Worm (Caenorhabditis elegans) whole organism, L4 larva: Measurements from ENCODE around the gene nlp-26.
A peak's percentile ranks its signal among the peaks of the same experiment; 100 is the strongest.

Experiments used
- D1046.2 ChIP-seq: fragments of 200-800 bp; sonication (Bioruptor generic); IDR thresholded peaks from 2 replicates; pipeline ENCODE4 v1.3.6; 2022; ENCODE audit warnings: missing genetic modification characterization, missing compliant biosample characterization
- F10B5.3 ChIP-seq: sonication (generic microtip); optimal IDR thresholded peaks from 2 replicates; lab custom pipeline; 2016; ENCODE audit warnings: mild to moderate bottlenecking, missing genetic modification characterization, missing compliant biosample characterization
- T26A8.4 ChIP-seq: fragments of 200-800 bp; sonication (Bioruptor generic); IDR thresholded peaks from 2 replicates; pipeline ENCODE4 v1.3.6; 2022; ENCODE audit warnings: missing genetic modification characterization, missing compliant biosample characterization
- Y105C5A.15 ChIP-seq: fragments of 200-800 bp; sonication (Bioruptor generic); IDR thresholded peaks from 2 replicates; pipeline ENCODE4 v1.3.6; 2022; ENCODE audit warnings: missing genetic modification characterization, missing compliant biosample characterization
- Y75B8A.6 ChIP-seq: fragments of 200-800 bp; sonication (Bioruptor generic); IDR thresholded peaks from 2 replicates; pipeline ENCODE4 v1.3.6; 2022; ENCODE audit warnings: missing genetic modification reagents, missing genetic modification characterization, missing compliant biosample characterization
- aha-1 ChIP-seq: fragments of 150-350 bp; peaks from one replicate; lab custom pipeline; 2014; ENCODE audit warnings: missing biosample characterization, missing genetic modification characterization
- arid-1 ChIP-seq: fragments of 200-800 bp; sonication (Bioruptor generic); conservative IDR thresholded peaks from 2 replicates; pipeline ENCODE4 v1.3.6; 2022; ENCODE audit warnings: missing genetic modification reagents, missing genetic modification characterization, missing compliant biosample characterization
- ceh-32 ChIP-seq: sonication (generic microtip); optimal IDR thresholded peaks from 2 replicates; lab custom pipeline; 2016; ENCODE audit warnings: mild to moderate bottlenecking, missing genetic modification characterization, missing compliant biosample characterization; ENCODE audit not compliant: poor library complexity
- ceh-62 ChIP-seq: sonication (generic microtip); optimal IDR thresholded peaks from 2 replicates; lab custom pipeline; 2017; ENCODE audit warnings: missing biosample characterization, missing genetic modification characterization
- ces-1 ChIP-seq: fragments of 150-350 bp; sonication (generic microtip); optimal IDR thresholded peaks from 4 replicates; lab custom pipeline; 2014; ENCODE audit warnings: missing biosample characterization, missing genetic modification reagents, missing genetic modification characterization
- cey-2 ChIP-seq: sonication (generic microtip); optimal IDR thresholded peaks from 3 replicates; lab custom pipeline; 2017; ENCODE audit warnings: missing genetic modification characterization, mild to moderate bottlenecking, missing compliant biosample characterization, antibody characterized with exemption, borderline replicate concordance; ENCODE audit not compliant: insufficient read depth
- ctbp-1 ChIP-seq: fragments of 200-800 bp; sonication (Bioruptor generic); IDR thresholded peaks from 2 replicates; pipeline ENCODE4 v1.3.6; 2022; ENCODE audit warnings: missing genetic modification reagents, missing genetic modification characterization, missing compliant biosample characterization
- daf-8 ChIP-seq: fragments of 200-800 bp; sonication (Bioruptor generic); IDR thresholded peaks from 2 replicates; pipeline ENCODE4 v1.3.6; 2022; ENCODE audit warnings: missing genetic modification characterization, missing compliant biosample characterization
- dmd-8 ChIP-seq: fragments of 200-800 bp; sonication (Bioruptor generic); IDR thresholded peaks from 2 replicates; pipeline ENCODE4 v1.3.6; 2022; ENCODE audit warnings: missing genetic modification characterization, missing compliant biosample characterization
- duxl-1 ChIP-seq: sonication (generic microtip); optimal IDR thresholded peaks from 2 replicates; lab custom pipeline; 2016; ENCODE audit warnings: mild to moderate bottlenecking, missing genetic modification characterization, moderate library complexity, missing compliant biosample characterization; ENCODE audit not compliant: poor library complexity
- egl-27 ChIP-seq: sonication (generic microtip); optimal IDR thresholded peaks from 3 replicates; lab custom pipeline; 2017; ENCODE audit warnings: missing biosample characterization, missing genetic modification reagents, missing genetic modification characterization
- egl-43 ChIP-seq: fragments of 200-800 bp; sonication (Bioruptor generic); IDR thresholded peaks from 2 replicates; pipeline ENCODE4 v1.3.6; 2022; ENCODE audit warnings: missing genetic modification reagents, missing genetic modification characterization, missing compliant biosample characterization
- hif-1 ChIP-seq, 2 experiments: sonication (generic microtip); optimal IDR thresholded peaks; 2 replicates each; lab custom pipeline; 2016 to 2017; ENCODE audit warnings: missing compliant biosample characterization in 2 of 2, missing genetic modification characterization in 2 of 2, missing genetic modification reagents in 2 of 2, missing genotype in 2 of 2, mild to moderate bottlenecking in 1 of 2
- hlh-11 ChIP-seq: fragments of 200-800 bp; sonication (Bioruptor generic); optimal IDR thresholded peaks from 2 replicates; lab custom pipeline; 2018; ENCODE audit warnings: mild to moderate bottlenecking, missing genetic modification characterization, missing compliant biosample characterization
- jun-1 ChIP-seq: fragments of 150-350 bp; optimal IDR thresholded peaks from 2 replicates; lab custom pipeline; 2014; ENCODE audit warnings: missing biosample characterization, missing genetic modification reagents, missing genetic modification characterization
- lim-7 ChIP-seq: fragments of 200-800 bp; sonication (Bioruptor generic); IDR thresholded peaks from 2 replicates; pipeline ENCODE4 v1.3.6; 2022; ENCODE audit warnings: missing genetic modification characterization, missing compliant biosample characterization
- lin-1 ChIP-seq: fragments of 200-800 bp; sonication (Bioruptor generic); IDR thresholded peaks from 2 replicates; pipeline ENCODE4 v1.3.6; 2022; ENCODE audit warnings: missing genetic modification reagents, missing genetic modification characterization, missing compliant biosample characterization
- lin-13 ChIP-seq: fragments of 150-350 bp; optimal IDR thresholded peaks from 2 replicates; lab custom pipeline; 2014; ENCODE audit warnings: missing biosample characterization, missing genetic modification reagents, missing genetic modification characterization
- lin-29 ChIP-seq: fragments of 200-800 bp; sonication (Bioruptor generic); IDR thresholded peaks from 2 replicates; pipeline ENCODE4 v1.3.6; 2022; ENCODE audit warnings: missing genetic modification reagents, missing genetic modification characterization, missing compliant biosample characterization
- madf-5 ChIP-seq, 2 experiments: fragments of 200-800 bp; sonication (Bioruptor generic); IDR thresholded peaks; 2 replicates each; pipeline ENCODE4 v1.3.6; 2022; ENCODE audit warnings: missing compliant biosample characterization in 2 of 2, missing genetic modification characterization in 2 of 2
- mdt-29 ChIP-seq: fragments of 200-800 bp; sonication (Bioruptor generic); IDR thresholded peaks from 2 replicates; pipeline ENCODE4 v1.3.6; 2022; ENCODE audit warnings: missing genetic modification reagents, missing genetic modification characterization, missing compliant biosample characterization
- mep-1 ChIP-seq: fragments of 150-350 bp; sonication (generic microtip); optimal IDR thresholded peaks from 3 replicates; lab custom pipeline; 2014; ENCODE audit warnings: missing biosample characterization, missing genetic modification characterization
- mes-2 ChIP-seq: sonication (generic microtip); optimal IDR thresholded peaks from 2 replicates; lab custom pipeline; 2016; ENCODE audit warnings: missing genotype, mild to moderate bottlenecking, missing genetic modification characterization, missing compliant biosample characterization; ENCODE audit not compliant: poor library complexity, severe bottlenecking
- nhr-28 ChIP-seq: fragments of 150-350 bp; optimal IDR thresholded peaks from 2 replicates; lab custom pipeline; 2014; ENCODE audit warnings: missing biosample characterization, missing genetic modification characterization
- nhr-41 ChIP-seq: fragments of 200-800 bp; sonication (Bioruptor generic); IDR thresholded peaks from 2 replicates; pipeline ENCODE4 v1.3.6; 2022; ENCODE audit warnings: missing genetic modification reagents, missing genetic modification characterization, missing compliant biosample characterization
- php-3 ChIP-seq: fragments of 200-800 bp; sonication (Bioruptor generic); IDR thresholded peaks from 2 replicates; pipeline ENCODE4 v1.3.6; 2022; ENCODE audit warnings: missing genetic modification reagents, missing genetic modification characterization, missing compliant biosample characterization
- pqm-1 ChIP-seq: sonication (generic microtip); optimal IDR thresholded peaks from 2 replicates; lab custom pipeline; 2017; ENCODE audit warnings: missing biosample characterization, missing genetic modification characterization
- set-16 ChIP-seq: fragments of 200-800 bp; sonication (Bioruptor generic); IDR thresholded peaks from 2 replicates; pipeline ENCODE4 v1.3.6; 2022; ENCODE audit warnings: missing genetic modification reagents, missing genetic modification characterization, missing compliant biosample characterization
- snpc-1.2 ChIP-seq: fragments of 200-800 bp; sonication (Bioruptor generic); IDR thresholded peaks from 2 replicates; pipeline ENCODE4 v1.3.6; 2022; ENCODE audit warnings: missing genetic modification reagents, missing genetic modification characterization, missing compliant biosample characterization
- spr-3 ChIP-seq: fragments of 200-800 bp; sonication (Bioruptor generic); optimal IDR thresholded peaks from 2 replicates; lab custom pipeline; 2018; ENCODE audit warnings: mild to moderate bottlenecking, missing genetic modification characterization, missing compliant biosample characterization
- tra-1 ChIP-seq: fragments of 200-800 bp; sonication (Bioruptor generic); IDR thresholded peaks from 2 replicates; pipeline ENCODE4 v1.3.6; 2022; ENCODE audit warnings: missing genetic modification reagents, missing genetic modification characterization, missing compliant biosample characterization
- unc-130 ChIP-seq: sonication (generic microtip); optimal IDR thresholded peaks from 2 replicates; lab custom pipeline; 2016; ENCODE audit warnings: missing genetic modification reagents, missing genetic modification characterization, missing compliant biosample characterization
- unc-62 ChIP-seq, 3 experiments: fragments of 150-350 bp in 1 of 3; sonication (generic microtip); optimal IDR thresholded peaks in 2 of 3; peaks in 1 of 3; 1 replicate in 1 of 3; 2 replicates in 2 of 3; lab custom pipeline; 2014 to 2017; ENCODE audit warnings: missing biosample characterization in 3 of 3, missing genetic modification characterization in 3 of 3, missing genetic modification reagents in 3 of 3, missing genotype in 1 of 3
- zip-2 ChIP-seq: fragments of 150-350 bp; optimal IDR thresholded peaks from 2 replicates; lab custom pipeline; 2014; ENCODE audit warnings: missing biosample characterization, missing genetic modification characterization
- ztf-11 ChIP-seq: fragments of 150-350 bp; optimal IDR thresholded peaks from 2 replicates; lab custom pipeline; 2014; ENCODE audit warnings: missing biosample characterization, missing genetic modification characterization
- ztf-7 ChIP-seq: fragments of 150-350 bp; optimal IDR thresholded peaks from 2 replicates; lab custom pipeline; 2014; ENCODE audit warnings: missing biosample characterization, missing genetic modification characterization

The nlp-26 gene

DNA sequence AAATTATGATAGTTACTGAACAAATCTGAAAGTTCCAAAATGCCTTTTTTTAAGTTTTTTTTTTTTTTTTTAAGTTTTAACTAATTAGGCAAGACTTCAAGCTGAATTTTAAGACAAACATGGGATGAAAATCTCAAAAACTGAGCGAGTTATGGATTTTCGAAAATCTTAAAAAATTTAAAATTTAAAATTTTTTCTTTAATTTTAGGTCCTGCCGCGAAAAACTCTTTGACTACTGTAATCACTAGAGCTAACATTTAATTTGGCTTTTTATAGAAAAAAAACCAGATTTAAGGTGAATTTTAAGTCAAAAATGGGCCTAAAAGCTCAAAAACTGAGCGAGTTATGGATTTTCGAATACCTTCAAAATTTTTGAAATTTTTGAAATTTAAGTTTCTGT is 4.1 kb upstream of the nlp-26 start, which contains the start of gene grsp-1:
Gene grsp-1, plus strand, starts transcription at position 301 of the 400 bp plus-strand sequence.
- TF ChIP-seq ceh-62 (tag; lab: Kevin White, UChicago) (no peak), unc-130 (GFP tag; lab: Kevin White, UChicago) (no peak)

DNA sequence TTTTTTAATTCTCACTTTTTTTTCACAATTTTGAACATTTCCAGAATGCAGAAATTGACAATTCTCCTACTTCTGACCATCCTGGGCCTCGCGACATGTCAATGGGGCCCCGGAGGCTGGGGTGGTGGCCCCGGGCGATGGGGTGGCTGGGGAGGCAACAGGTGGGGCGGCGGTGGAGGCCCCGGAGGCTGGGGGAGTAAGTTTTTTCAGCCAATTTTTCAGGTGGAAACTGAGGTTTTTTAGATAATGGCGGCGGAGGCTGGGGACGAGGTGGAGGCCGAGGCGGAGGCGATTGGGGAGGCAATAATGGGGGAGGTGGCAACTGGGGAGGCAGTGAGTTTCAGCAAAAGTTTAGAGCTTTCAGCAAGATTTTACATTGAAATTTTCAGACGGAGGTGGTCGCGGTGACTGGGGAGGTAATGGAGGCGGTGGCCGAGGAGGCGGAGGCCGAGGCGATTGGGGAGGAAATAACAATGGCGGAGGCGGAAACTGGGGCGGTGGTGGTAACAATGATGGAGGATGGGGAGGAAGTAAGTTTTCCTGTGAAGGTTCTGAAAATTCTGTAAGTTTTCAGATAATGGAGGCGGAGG is 3.0 kb upstream of the nlp-26 start:
- TF ChIP-seq nhr-41 (GFP tag; lab: Robert Waterston, UW) (no peak), aha-1 (tag; lab: Kevin White, UChicago) (peak; percentile 84), ctbp-1 (no peak), set-16 (peak; percentile 98), F10B5.3 (no peak), duxl-1 (no peak), mep-1 (tag; lab: Kevin White, UChicago) (no peak), T26A8.4 (GFP tag; lab: Robert Waterston, UW) (peak; percentile 55; the same call in 1 of the 2 replicates), ztf-11 (tag; lab: Kevin White, UChicago) (no peak), lin-1 (no peak), Y105C5A.15 (no peak), jun-1 (tag; lab: Kevin White, UChicago) (no peak), hlh-11 (tag; lab: Kevin White, UChicago) (peak; percentile 10), ztf-7 (tag; lab: Kevin White, UChicago) (no peak), hif-1 (tag; optimal IDR thresholded peaks at IDR 0.05; lab: Kevin White, UChicago) (peak in 1 of 2 experiments; percentile 15), dmd-8 (GFP tag; lab: Robert Waterston, UW) (0 out of 2 replicates have a peak, but pooled peaks have one; percentile 19), php-3 (GFP tag; lab: Robert Waterston, UW) (0 out of 2 replicates have a peak, but pooled peaks have one; percentile 6), daf-8 (no peak), ceh-32 (tag; lab: Kevin White, UChicago) (no peak), zip-2 (tag; lab: Kevin White, UChicago) (no peak)
- TF ChIP-seq, all 104 proteins: peak for 7

DNA sequence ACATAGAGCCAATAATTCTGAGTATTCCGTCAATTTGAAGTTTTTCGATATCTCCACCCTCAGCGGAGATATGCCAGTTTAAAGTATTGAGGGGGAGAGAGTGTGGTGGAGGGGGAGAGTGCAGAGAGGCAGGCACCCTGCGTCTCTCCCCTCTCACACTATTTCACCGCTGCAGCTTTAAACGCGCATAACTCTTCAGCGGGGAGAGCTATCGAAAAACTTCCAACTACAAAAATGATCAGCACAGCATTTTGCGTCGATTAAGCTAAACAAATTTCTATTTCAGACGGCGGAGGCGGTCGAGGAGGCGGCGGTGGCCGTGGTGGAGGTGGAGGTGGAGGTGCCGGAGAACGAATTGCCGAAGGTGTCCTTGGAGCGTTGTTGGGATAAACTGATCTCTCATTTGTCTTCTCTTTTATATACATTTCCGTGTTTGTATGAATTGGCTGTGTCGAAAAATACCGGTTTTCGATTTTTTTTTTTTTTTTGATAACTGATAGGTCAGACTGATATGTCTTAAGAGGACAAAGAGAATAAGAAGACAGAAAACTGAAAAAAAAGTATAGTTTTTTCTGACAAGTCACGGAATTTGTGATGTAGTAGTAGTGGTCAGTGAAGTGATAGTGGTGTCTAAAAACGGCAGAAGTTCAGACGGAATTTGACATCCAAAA is 1.5 kb upstream of the nlp-26 start:
- TF ChIP-seq Y75B8A.6 (GFP tag; lab: Robert Waterston, UW) = no peak
- TF ChIP-seq unc-62 (GFP tag; optimal IDR thresholded peaks at IDR 0.05 in 1 of 2; lab: Kevin White, UChicago) = peak in 1 of 2 experiments; percentile 66
- no peak for TF ChIP-seq unc-62 (tag; optimal IDR thresholded peaks at IDR 0.05; lab: Kevin White, UChicago)
- peak; percentile 32; the same call in 1 of the 2 replicates for TF ChIP-seq ctbp-1
- TF ChIP-seq lim-7 (GFP tag; lab: Robert Waterston, UW) = 0 out of 2 replicates have a peak, but pooled peaks have one; percentile 32
- TF ChIP-seq mes-2 (tag; lab: Kevin White, UChicago) = peak; percentile 25
- peak; percentile 86 for TF ChIP-seq aha-1 (tag; lab: Kevin White, UChicago)
- 0 out of 2 replicates have a peak, but pooled peaks have one; percentile 25 for TF ChIP-seq mdt-29 (GFP tag; lab: Robert Waterston, UW)
- 0 out of 4 replicates have a peak, but pooled peaks have one; percentile 11 to 31 for TF ChIP-seq madf-5 (GFP tag; IDR thresholded peaks at IDR 0.05; lab: Robert Waterston, UW)
- no peak for TF ChIP-seq spr-3 (GFP tag; lab: Kevin White, UChicago)
- TF ChIP-seq egl-43 = peak; percentile 66
- no peak for TF ChIP-seq ztf-11 (tag; lab: Kevin White, UChicago)
- TF ChIP-seq lin-29 (GFP tag; lab: Robert Waterston, UW) = 0 out of 2 replicates have a peak, but pooled peaks have one; percentile 6
- TF ChIP-seq php-3 (GFP tag; lab: Robert Waterston, UW) = peak; percentile 42; the same call in 1 of the 2 replicates
- peak; percentile 60 for TF ChIP-seq cey-2 (tag; lab: Kevin White, UChicago)
- 0 out of 2 replicates have a peak, but pooled peaks have one; percentile 8 for TF ChIP-seq tra-1
- TF ChIP-seq ces-1 = no peak
- TF ChIP-seq D1046.2 (GFP tag; lab: Robert Waterston, UW) = peak; percentile 61; the same call in 1 of the 2 replicates
- TF ChIP-seq arid-1 (GFP tag; lab: Robert Waterston, UW) = peak; percentile 3; the same call in 1 of the 2 replicates
- TF ChIP-seq snpc-1.2 (GFP tag; lab: Robert Waterston, UW) = no peak
- TF ChIP-seq nhr-28 (tag; lab: Kevin White, UChicago) = peak; percentile 75
- TF ChIP-seq T26A8.4 (GFP tag; lab: Robert Waterston, UW) = peak; percentile 66; the same call in 1 of the 2 replicates
- no peak for TF ChIP-seq egl-27
- TF ChIP-seq hif-1 (tag; optimal IDR thresholded peaks at IDR 0.05; lab: Kevin White, UChicago) = peak in 1 of 2 experiments; percentile 23
- no peak for TF ChIP-seq ceh-62 (tag; lab: Kevin White, UChicago)
- peak; percentile 75 for TF ChIP-seq set-16
- peak; percentile 14 for TF ChIP-seq lin-13 (GFP tag; lab: Kevin White, UChicago)
- TF ChIP-seq nhr-41 (GFP tag; lab: Robert Waterston, UW) = 0 out of 2 replicates have a peak, but pooled peaks have one; percentile 7
- no peak for TF ChIP-seq pqm-1
